Worm (Caenorhabditis elegans) whole organism, L4/young adult: ENCODE measurements around the gene fbxl-1.

Experiments
- W03F9.2 ChIP-seq: fragments of 150-350 bp; optimal IDR thresholded peaks from 2 replicates; lab custom pipeline; 2014; ENCODE audit warnings: missing biosample characterization, missing genetic modification characterization
- him-1 ChIP-seq: sonication (generic microtip); optimal IDR thresholded peaks from 2 replicates; lab custom pipeline; 2016; ENCODE audit warnings: missing genotype, missing genetic modification reagents, missing genetic modification characterization, missing compliant biosample characterization

ce11 chrIII:8237827-8238226 lies 10.2 kb downstream of the fbxl-1 start, which contains the start of gene tsp-2:
- TF ChIP-seq him-1 (tag; lab: Kevin White, UChicago): no peak
- TF ChIP-seq W03F9.2 (tag; lab: Kevin White, UChicago): no peak
